Fruit fly (Drosophila melanogaster): ENCODE data around the gene CG11262.

Gene CG11262

DNA sequence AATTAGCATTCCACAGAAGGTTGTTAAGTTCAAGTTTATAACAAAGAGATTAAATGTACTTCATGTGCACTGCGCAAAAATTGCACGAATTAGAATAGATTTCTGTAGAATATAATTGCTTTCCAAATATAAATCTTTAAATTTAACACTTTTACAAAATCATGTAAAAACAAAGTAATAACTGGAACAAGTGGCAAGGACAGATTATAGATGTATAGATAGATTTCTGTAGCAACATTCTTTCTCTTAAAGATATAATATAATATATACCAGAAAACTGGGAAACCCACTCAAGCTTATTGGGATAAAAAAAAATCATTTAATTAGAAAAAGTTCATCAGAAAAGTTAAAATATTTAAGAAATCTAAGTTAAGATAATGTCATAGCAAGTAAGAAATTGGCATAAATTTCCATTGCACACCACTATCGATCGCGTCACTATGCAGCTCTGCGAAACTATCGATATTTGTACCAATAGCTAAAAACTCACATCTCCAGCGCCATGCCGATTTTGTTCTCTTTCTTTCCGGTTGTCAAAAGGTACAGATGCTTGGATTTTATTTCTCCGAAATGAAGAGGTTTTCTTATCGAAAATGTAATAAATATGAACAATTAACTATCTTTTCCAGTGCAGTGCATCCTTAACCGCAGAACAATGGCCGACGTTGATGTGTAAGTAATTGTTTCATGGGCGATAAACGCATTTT, 28.1 kb downstream of the CG11262 start, which contains the start of gene RpS12 (continued):
- TF ChIP-seq HmgZ (tag; optimal IDR thresholded peaks at IDR 0.05) (peak; percentile 59), unpg (GFP tag; optimal IDR thresholded peaks at IDR 0.05) (peak; percentile 65), MESR4 (GFP tag; optimal IDR thresholded peaks at IDR 0.05) (peak; percentile 99), CG42726 (GFP tag; IDR thresholded peaks at IDR 0.05; ENCODE audit: partially characterized antibody) (peak; percentile 86), H15 (GFP tag; IDR thresholded peaks at IDR 0.05) (peak; percentile 79; the same call in 2 of the 3 replicates), Poxn (GFP tag; IDR thresholded peaks at IDR 0.05) (no peak), Gsc (GFP tag; IDR thresholded peaks at IDR 0.05) (no peak), CG10209 (GFP tag; optimal IDR thresholded peaks at IDR 0.05) (peak; percentile 79), bbx (GFP tag; IDR thresholded peaks at IDR 0.05; ENCODE audit: partially characterized antibody) (peak; percentile 88), CG2875 (GFP tag; optimal IDR thresholded peaks at IDR 0.05) (peak; percentile 66), slou (GFP tag; optimal IDR thresholded peaks at IDR 0.05) (peak; percentile 65), CG10543 (GFP tag; optimal IDR thresholded peaks at IDR 0.05) (peak; percentile 63), CG3407 (GFP tag; optimal IDR thresholded peaks at IDR 0.05) (peak; percentile 58), stwl (tag; optimal IDR thresholded peaks at IDR 0.05) (peak; percentile 74), CG9797 (GFP tag; optimal IDR thresholded peaks at IDR 0.05) (no peak), onecut (GFP tag; IDR thresholded peaks at IDR 0.05) (peak; percentile 83), Sox100B (GFP tag; optimal IDR thresholded peaks at IDR 0.05) (peak; percentile 65), CG14667 (GFP tag; IDR thresholded peaks at IDR 0.05) (peak; percentile 46), cad (GFP tag; optimal IDR thresholded peaks at IDR 0.05) (no peak), cg (GFP tag; optimal IDR thresholded peaks at IDR 0.05) (no peak), NK7.1 (GFP tag; optimal IDR thresholded peaks at IDR 0.05) (peak; percentile 63), CG10431 (GFP tag; optimal IDR thresholded peaks at IDR 0.05) (peak; percentile 75), CG17385 (GFP tag; optimal IDR thresholded peaks at IDR 0.05) (peak; percentile 78), tio (GFP tag; optimal IDR thresholded peaks at IDR 0.05) (peak; percentile 45), pita (GFP tag; optimal IDR thresholded peaks at IDR 0.05) (no peak), maf-S (GFP tag; optimal IDR thresholded peaks at IDR 0.05) (peak; percentile 78), NC2α (GFP tag; optimal IDR thresholded peaks at IDR 0.05) (peak; percentile 67), NfI (GFP tag; optimal IDR thresholded peaks at IDR 0.05) (peak; percentile 91), oc (tag; optimal IDR thresholded peaks at IDR 0.05) (peak; percentile 20), CG13624 (GFP tag; optimal IDR thresholded peaks at IDR 0.05) (peak; percentile 84), nerfin-1 (tag; optimal IDR thresholded peaks at IDR 0.05) (peak; percentile 69), CG12391 (tag; optimal IDR thresholded peaks at IDR 0.05) (peak; percentile 73), CG6175 (GFP tag; IDR thresholded peaks at IDR 0.05) (peak; percentile 62; the same call in 2 of the 3 replicates), org-1 (GFP tag; optimal IDR thresholded peaks at IDR 0.05) (peak; percentile 50), hth (optimal IDR thresholded peaks at IDR 0.05) (no peak), dan (GFP tag; IDR thresholded peaks at IDR 0.05) (no peak), HHEX (GFP tag; optimal IDR thresholded peaks at IDR 0.05) (peak; percentile 85), Chrac-16 (GFP tag; optimal IDR thresholded peaks at IDR 0.05) (peak; percentile 55), gro (GFP tag; optimal IDR thresholded peaks at IDR 0.05) (peak; percentile 82), CG43689 (GFP tag; IDR thresholded peaks at IDR 0.05) (peak; percentile 36; the same call in 1 of the 2 replicates), btn (GFP tag; optimal IDR thresholded peaks at IDR 0.05) (peak; percentile 4), Sry-δ (GFP tag; optimal IDR thresholded peaks at IDR 0.05) (peak; percentile 97), CG32772 (GFP tag; IDR thresholded peaks at IDR 0.05) (peak; percentile 62), dati (GFP tag; IDR thresholded peaks at IDR 0.05) (peak; percentile 20; the same call in 1 of the 2 replicates), bcd (GFP tag; optimal IDR thresholded peaks at IDR 0.05) (peak; percentile 86), ara (GFP tag; IDR thresholded peaks at IDR 0.05) (0 out of 2 replicates have a peak, but pooled peaks have one; percentile 3), ERR (GFP tag; optimal IDR thresholded peaks at IDR 0.05) (peak; percentile 80), zen2 (GFP tag; IDR thresholded peaks at IDR 0.05; ENCODE audit: partially characterized antibody) (peak; percentile 20; the same call in 1 of the 3 replicates), Oli (tag; optimal IDR thresholded peaks at IDR 0.05) (peak; percentile 60)

Data from whole organism, embryonic.